Fruit fly (Drosophila melanogaster) whole organism, wandering third instar larva: ENCODE data around the gene CG15412.

Experiments used
- Abd-B ChIP-seq: fragments of >200 bp; optimal IDR thresholded peaks from 2 replicates; lab custom pipeline; 2017; ENCODE audit warnings: missing biosample characterization, missing genetic modification characterization
- CG32264 ChIP-seq: fragments of 200-800 bp; sonication (Bioruptor generic); optimal IDR thresholded peaks from 2 replicates; lab custom pipeline; 2016; ENCODE audit warnings: missing biosample characterization, missing genetic modification characterization
- CG9705 ChIP-seq: fragments of 200-800 bp; sonication (Bioruptor generic); optimal IDR thresholded peaks from 2 replicates; lab custom pipeline; 2018; ENCODE audit warnings: missing biosample characterization, mild to moderate bottlenecking, missing genetic modification characterization
- CrebA ChIP-seq: fragments of 200-800 bp; sonication (Bioruptor generic); optimal IDR thresholded peaks from 2 replicates; lab custom pipeline; 2016; ENCODE audit warnings: missing biosample characterization, mild to moderate bottlenecking, missing genetic modification characterization, borderline replicate concordance
- Dfd ChIP-seq: fragments of >200 bp; optimal IDR thresholded peaks from 2 replicates; lab custom pipeline; 2017; ENCODE audit warnings: missing biosample characterization, missing genetic modification characterization
- Dif ChIP-seq: fragments of 200-275, 200-300 bp; sonication (Bioruptor generic); optimal IDR thresholded peaks from 2 replicates; lab custom pipeline; 2018; ENCODE audit warnings: missing biosample characterization, missing genetic modification characterization; ENCODE audit not compliant: partially characterized antibody
- GATAd ChIP-seq: sonication (Bioruptor generic); optimal IDR thresholded peaks from 2 replicates; lab custom pipeline; 2016; ENCODE audit warnings: missing biosample characterization, missing genetic modification characterization
- HLH106 ChIP-seq: fragments of 200-800 bp; optimal IDR thresholded peaks from 3 replicates; lab custom pipeline; 2019; ENCODE audit warnings: missing biosample characterization, mild to moderate bottlenecking, missing genetic modification characterization, moderate library complexity
- Hnf4 ChIP-seq: fragments of 200-800 bp; sonication (Bioruptor generic); optimal IDR thresholded peaks from 2 replicates; lab custom pipeline; 2016; ENCODE audit warnings: missing biosample characterization, mild to moderate bottlenecking, missing genetic modification characterization
- Hr78 ChIP-seq: fragments of >200 bp; optimal IDR thresholded peaks from 2 replicates; lab custom pipeline; 2017; ENCODE audit warnings: missing biosample characterization, missing genetic modification characterization
- Hr83 ChIP-seq: fragments of 200-300 bp; sonication (Bioruptor generic); optimal IDR thresholded peaks from 2 replicates; lab custom pipeline; 2016; ENCODE audit warnings: missing biosample characterization, mild to moderate bottlenecking, missing genetic modification characterization, moderate library complexity; ENCODE audit not compliant: poor library complexity, severe bottlenecking
- Jra ChIP-seq: sonication (Bioruptor generic); optimal IDR thresholded peaks from 2 replicates; lab custom pipeline; 2016; ENCODE audit warnings: missing biosample characterization, missing genetic modification characterization
- Mio ChIP-seq: sonication (Bioruptor generic); optimal IDR thresholded peaks from 2 replicates; lab custom pipeline; 2016; ENCODE audit warnings: missing biosample characterization, missing genetic modification characterization
- Myc ChIP-seq: fragments of >200 bp; optimal IDR thresholded peaks from 2 replicates; lab custom pipeline; 2017
- N ChIP-seq: fragments of >200 bp; optimal IDR thresholded peaks from 2 replicates; lab custom pipeline; 2018; ENCODE audit warnings: missing biosample characterization, missing external identifiers, missing genetic modification characterization
- OdsH ChIP-seq: fragments of 200-800 bp; sonication (Bioruptor generic); optimal IDR thresholded peaks from 2 replicates; lab custom pipeline; 2016; ENCODE audit warnings: missing biosample characterization, mild to moderate bottlenecking, missing genetic modification characterization
- Rel ChIP-seq, 2 experiments: fragments of 200-800 bp; sonication (Bioruptor generic) in 1 of 2; optimal IDR thresholded peaks; 2 replicates in 1 of 2; 3 replicates in 1 of 2; lab custom pipeline; 2016 to 2019; ENCODE audit warnings: mild to moderate bottlenecking in 2 of 2, missing biosample characterization in 2 of 2, missing genetic modification characterization in 2 of 2, moderate library complexity in 1 of 2
- Sp1 ChIP-seq: fragments of 200-800 bp; sonication (Bioruptor generic); optimal IDR thresholded peaks from 3 replicates; lab custom pipeline; 2019; ENCODE audit warnings: missing biosample characterization, mild to moderate bottlenecking, missing genetic modification characterization, moderate library complexity
- Vsx2 ChIP-seq: fragments of 200-300, 225-300 bp; sonication (Bioruptor generic); optimal IDR thresholded peaks from 2 replicates; lab custom pipeline; 2018; ENCODE audit warnings: missing biosample characterization, missing genetic modification characterization; ENCODE audit not compliant: partially characterized antibody
- br ChIP-seq: fragments of 200-800 bp; sonication (Bioruptor generic); optimal IDR thresholded peaks from 2 replicates; lab custom pipeline; 2016; ENCODE audit warnings: missing biosample characterization, missing genetic modification characterization
- brk ChIP-seq: fragments of 200-800 bp; sonication (Bioruptor generic); optimal IDR thresholded peaks from 2 replicates; lab custom pipeline; 2016; ENCODE audit warnings: missing biosample characterization, mild to moderate bottlenecking, missing genetic modification characterization
- dl ChIP-seq, 2 experiments: fragments of 175-275, 200-275 bp in 1 of 2; fragments of 200-275 bp in 1 of 2; sonication (Bioruptor generic); optimal IDR thresholded peaks; lab custom pipeline; 2018; ENCODE audit warnings: mild to moderate bottlenecking in 2 of 2, missing biosample characterization in 2 of 2, missing genetic modification characterization in 2 of 2, moderate library complexity in 2 of 2; ENCODE audit not compliant: partially characterized antibody in 2 of 2, insufficient read depth in 1 of 2
- dmrt93B ChIP-seq: fragments of 200-800 bp; sonication (Bioruptor generic); optimal IDR thresholded peaks from 2 replicates; lab custom pipeline; 2018; ENCODE audit warnings: missing biosample characterization, mild to moderate bottlenecking, missing genetic modification characterization
- dsf ChIP-seq: sonication (Bioruptor generic); optimal IDR thresholded peaks from 2 replicates; lab custom pipeline; 2016; ENCODE audit warnings: missing biosample characterization, missing genetic modification characterization, borderline replicate concordance
- ey ChIP-seq: fragments of 200-800 bp; sonication (Bioruptor generic); optimal IDR thresholded peaks from 2 replicates; lab custom pipeline; 2016; ENCODE audit warnings: missing biosample characterization, missing genetic modification characterization
- foxo ChIP-seq, 2 experiments: fragments of 200-800 bp; sonication (Bioruptor generic); optimal IDR thresholded peaks; 2 replicates in 1 of 2; 3 replicates in 1 of 2; lab custom pipeline; 2016 to 2017; ENCODE audit warnings: missing biosample characterization in 2 of 2, missing genetic modification characterization in 2 of 2
- fru ChIP-seq: fragments of 200-800 bp; sonication (Bioruptor generic); optimal IDR thresholded peaks from 3 replicates; lab custom pipeline; 2016; ENCODE audit warnings: missing biosample characterization, mild to moderate bottlenecking, missing genetic modification characterization
- h ChIP-seq: fragments of 200-800 bp; sonication (Bioruptor generic); optimal IDR thresholded peaks from 3 replicates; lab custom pipeline; 2016; ENCODE audit warnings: missing biosample characterization, mild to moderate bottlenecking, missing genetic modification characterization
- jim ChIP-seq: fragments of 175-275, 200-325 bp; sonication (Bioruptor generic); optimal IDR thresholded peaks from 2 replicates; lab custom pipeline; 2016; ENCODE audit warnings: missing biosample characterization, mild to moderate bottlenecking, missing genetic modification characterization
- lola ChIP-seq: fragments of >200 bp; optimal IDR thresholded peaks from 2 replicates; lab custom pipeline; 2017; ENCODE audit warnings: missing biosample characterization, missing genetic modification characterization
- pan ChIP-seq: fragments of >200 bp; optimal IDR thresholded peaks from 2 replicates; lab custom pipeline; 2017
- psq ChIP-seq: fragments of 200-800 bp; sonication (Bioruptor generic); optimal IDR thresholded peaks from 3 replicates; lab custom pipeline; 2017; ENCODE audit warnings: missing biosample characterization, mild to moderate bottlenecking, missing genetic modification characterization, moderate library complexity
- rgr ChIP-seq: fragments of 200-800 bp; sonication (Bioruptor generic); optimal IDR thresholded peaks from 3 replicates; lab custom pipeline; 2016; ENCODE audit warnings: missing biosample characterization, mild to moderate bottlenecking, missing genetic modification characterization
- sage ChIP-seq: fragments of 200-800 bp; sonication (Bioruptor generic); optimal IDR thresholded peaks from 2 replicates; lab custom pipeline; 2016; ENCODE audit warnings: missing biosample characterization, mild to moderate bottlenecking, missing genetic modification characterization
- sv ChIP-seq: fragments of 200-800 bp; sonication (Bioruptor generic); optimal IDR thresholded peaks from 3 replicates; lab custom pipeline; 2016; ENCODE audit warnings: missing biosample characterization, missing genetic modification characterization
- tai ChIP-seq: sonication (Bioruptor generic); optimal IDR thresholded peaks from 2 replicates; lab custom pipeline; 2016; ENCODE audit warnings: missing biosample characterization, missing genetic modification characterization
- usp ChIP-seq: fragments of >200 bp; optimal IDR thresholded peaks from 2 replicates; lab custom pipeline; 2017; ENCODE audit warnings: missing biosample characterization, missing genetic modification characterization
- woc ChIP-seq: sonication (Bioruptor generic); optimal IDR thresholded peaks from 2 replicates; lab custom pipeline; 2016; ENCODE audit warnings: missing biosample characterization, mild to moderate bottlenecking, missing genetic modification characterization

Gene CG15412

dm6 chr2L:3339420-3339819, 36.1 kb downstream of the CG15412 start:
- TF ChIP-seq N (GFP tag; lab: Kevin White, UChicago): no peak
- no peak for TF ChIP-seq usp
- TF ChIP-seq CG9705 (GFP tag; lab: Kevin White, UChicago): no peak
- no peak for TF ChIP-seq Hnf4
- TF ChIP-seq sage (GFP tag; lab: Kevin White, UChicago): no peak
- no peak for TF ChIP-seq Dif (GFP tag; lab: Kevin White, UChicago)
- TF ChIP-seq brk (GFP tag; lab: Kevin White, UChicago): no peak
- TF ChIP-seq dsf (GFP tag; lab: Kevin White, UChicago): no peak
- TF ChIP-seq dmrt93B: no peak
- no peak for TF ChIP-seq CrebA (GFP tag; lab: Kevin White, UChicago)
- TF ChIP-seq Vsx2 (GFP tag; lab: Kevin White, UChicago): no peak
- no peak for TF ChIP-seq GATAd (GFP tag; lab: Kevin White, UChicago)
- TF ChIP-seq Hr83 (GFP tag; lab: Kevin White, UChicago): no peak
- no peak for TF ChIP-seq foxo (GFP tag; optimal IDR thresholded peaks at IDR 0.05; lab: Kevin White, UChicago)
- TF ChIP-seq h (GFP tag; lab: Kevin White, UChicago): no peak
- no peak for TF ChIP-seq Myc (lab: Kevin White, UChicago)
- TF ChIP-seq Abd-B (GFP tag; lab: Kevin White, UChicago): no peak
- no peak for TF ChIP-seq dl (GFP tag; optimal IDR thresholded peaks at IDR 0.05; lab: Kevin White, UChicago; ENCODE audit: insufficient read depth in 1 of 2, partially characterized antibody in 2 of 2)
- no peak for TF ChIP-seq lola
- TF ChIP-seq Sp1: peak; percentile 9
- no peak for TF ChIP-seq jim
- peak; percentile 4 for TF ChIP-seq psq (GFP tag; lab: Kevin White, UChicago)
- no peak for TF ChIP-seq pan (lab: Kevin White, UChicago)
- TF ChIP-seq Hr78 (GFP tag; lab: Kevin White, UChicago): no peak
- TF ChIP-seq HLH106: peak; percentile 3
- no peak for TF ChIP-seq Jra (GFP tag; lab: Kevin White, UChicago)
- no peak for TF ChIP-seq fru (GFP tag; lab: Kevin White, UChicago)
- peak; percentile 3 for TF ChIP-seq rgr (GFP tag; lab: Kevin White, UChicago)
- no peak for TF ChIP-seq OdsH (GFP tag; lab: Kevin White, UChicago)
- no peak for TF ChIP-seq sv (GFP tag; lab: Kevin White, UChicago)
- peak; percentile 53 for TF ChIP-seq Dfd (GFP tag; lab: Kevin White, UChicago)
- TF ChIP-seq woc (GFP tag; lab: Kevin White, UChicago): no peak
- no peak for TF ChIP-seq CG32264 (GFP tag; lab: Kevin White, UChicago)
- TF ChIP-seq ey (GFP tag; lab: Kevin White, UChicago): no peak
- no peak for TF ChIP-seq Mio
- TF ChIP-seq tai: no peak
- no peak for TF ChIP-seq Rel (GFP tag; optimal IDR thresholded peaks at IDR 0.05; lab: Kevin White, UChicago)
- TF ChIP-seq Rel (tag; optimal IDR thresholded peaks at IDR 0.05; lab: Kevin White, UChicago): peak; percentile 83
- TF ChIP-seq br: no peak

- no peak for TF ChIP-seq GATAd (GFP tag; lab: Kevin White, UChicago)
- peak; percentile 17 for TF ChIP-seq psq (GFP tag; lab: Kevin White, UChicago)
- peak; percentile 67 for TF ChIP-seq br
- peak; percentile 30 for TF ChIP-seq h (GFP tag; lab: Kevin White, UChicago)
- peak; percentile 36 for TF ChIP-seq sage (GFP tag; lab: Kevin White, UChicago)
- TF ChIP-seq jim: no peak
- peak; percentile 21 for TF ChIP-seq sv (GFP tag; lab: Kevin White, UChicago)
- TF ChIP-seq Sp1: no peak
- no peak for TF ChIP-seq Dif (GFP tag; lab: Kevin White, UChicago)
- no peak for TF ChIP-seq Dfd (GFP tag; lab: Kevin White, UChicago)
- TF ChIP-seq Hr83 (GFP tag; lab: Kevin White, UChicago): peak; percentile 49
- no peak for TF ChIP-seq CG32264 (GFP tag; lab: Kevin White, UChicago)
- TF ChIP-seq fru (GFP tag; lab: Kevin White, UChicago): peak; percentile 18
- TF ChIP-seq Hnf4: peak; percentile 39
- peak in 1 of 2 experiments; percentile 61 for TF ChIP-seq foxo (GFP tag; optimal IDR thresholded peaks at IDR 0.05; lab: Kevin White, UChicago)
- peak; percentile 29 for TF ChIP-seq CrebA (GFP tag; lab: Kevin White, UChicago)
- TF ChIP-seq N (GFP tag; lab: Kevin White, UChicago): no peak
- TF ChIP-seq OdsH (GFP tag; lab: Kevin White, UChicago): peak; percentile 36
- peak; percentile 35 for TF ChIP-seq rgr (GFP tag; lab: Kevin White, UChicago)
- no peak for TF ChIP-seq usp
- TF ChIP-seq ey (GFP tag; lab: Kevin White, UChicago): peak; percentile 54
- no peak for TF ChIP-seq Abd-B (GFP tag; lab: Kevin White, UChicago)
- TF ChIP-seq dmrt93B: peak; percentile 28
- TF ChIP-seq woc (GFP tag; lab: Kevin White, UChicago): no peak
- TF ChIP-seq tai: no peak
- no peak for TF ChIP-seq Rel (GFP tag; optimal IDR thresholded peaks at IDR 0.05; lab: Kevin White, UChicago)
- TF ChIP-seq Rel (tag; optimal IDR thresholded peaks at IDR 0.05; lab: Kevin White, UChicago): peak; percentile 83
- no peak for TF ChIP-seq Hr78 (GFP tag; lab: Kevin White, UChicago)
- TF ChIP-seq HLH106: peak; percentile 40
- TF ChIP-seq Mio: no peak
Observed at dm6 chr2L:3338566-3339215, 36.8 kb downstream of the CG15412 start.
